Worm (Caenorhabditis elegans) whole organism, late embryonic: ENCODE results near the gene hex-1.

Source experiments
- C08G9.2 ChIP-seq: sonication (generic microtip); optimal IDR thresholded peaks from 2 replicates; lab custom pipeline; 2016; ENCODE audit warnings: mild to moderate bottlenecking, missing genetic modification characterization, moderate library complexity, missing compliant biosample characterization
- K02D7.2 ChIP-seq: sonication (generic microtip); optimal IDR thresholded peaks from 2 replicates; lab custom pipeline; 2017; ENCODE audit warnings: mild to moderate bottlenecking, missing genetic modification characterization, missing compliant biosample characterization
- K09A11.1 ChIP-seq: sonication (generic microtip); optimal IDR thresholded peaks from 2 replicates; lab custom pipeline; 2017; ENCODE audit warnings: antibody characterized with exemption, mild to moderate bottlenecking, missing genetic modification characterization, missing compliant biosample characterization; ENCODE audit not compliant: insufficient read depth
- T23F11.4 ChIP-seq: fragments of 200-800 bp; sonication (Bioruptor generic); optimal IDR thresholded peaks from 2 replicates; lab custom pipeline; 2018; ENCODE audit warnings: mild to moderate bottlenecking, missing genetic modification characterization, missing compliant biosample characterization
- ahr-1 ChIP-seq: sonication (generic microtip); optimal IDR thresholded peaks from 2 replicates; lab custom pipeline; 2016; ENCODE audit warnings: missing genetic modification characterization, missing compliant biosample characterization
- ama-1 ChIP-seq: fragments of 150-350 bp; optimal IDR thresholded peaks from 2 replicates; lab custom pipeline; 2014
- ceh-18 ChIP-seq: sonication (generic microtip); optimal IDR thresholded peaks from 2 replicates; lab custom pipeline; 2016; ENCODE audit warnings: missing genetic modification characterization, missing compliant biosample characterization
- ceh-22 ChIP-seq: sonication (generic microtip); optimal IDR thresholded peaks from 2 replicates; lab custom pipeline; 2017; ENCODE audit warnings: missing biosample characterization, missing genetic modification characterization
- ceh-24 ChIP-seq: sonication (generic microtip); optimal IDR thresholded peaks from 2 replicates; lab custom pipeline; 2016; ENCODE audit warnings: mild to moderate bottlenecking, missing genetic modification characterization, missing compliant biosample characterization
- ceh-31 ChIP-seq: sonication (generic microtip); optimal IDR thresholded peaks from 2 replicates; lab custom pipeline; 2016; ENCODE audit warnings: missing genetic modification characterization, missing compliant biosample characterization
- ceh-34 ChIP-seq: sonication (generic microtip); optimal IDR thresholded peaks from 2 replicates; lab custom pipeline; 2016; ENCODE audit warnings: mild to moderate bottlenecking, missing genetic modification characterization, missing compliant biosample characterization
- ceh-45 ChIP-seq: fragments of 200-800 bp; sonication (Bioruptor generic); IDR thresholded peaks from 2 replicates; pipeline ENCODE4 v1.3.6; 2022; ENCODE audit warnings: missing genetic modification reagents, missing genetic modification characterization, missing compliant biosample characterization
- ceh-6 ChIP-seq: fragments of 200-800 bp; sonication (Bioruptor generic); optimal IDR thresholded peaks from 2 replicates; lab custom pipeline; 2018; ENCODE audit warnings: mild to moderate bottlenecking, missing genetic modification characterization, missing compliant biosample characterization
- ceh-9 ChIP-seq: sonication (generic microtip); optimal IDR thresholded peaks from 2 replicates; lab custom pipeline; 2016; ENCODE audit warnings: mild to moderate bottlenecking, missing genetic modification characterization, inconsistent platforms, missing compliant biosample characterization
- dmd-4 ChIP-seq: sonication (generic microtip); optimal IDR thresholded peaks from 2 replicates; lab custom pipeline; 2016; ENCODE audit warnings: borderline replicate concordance, missing genetic modification characterization, missing compliant biosample characterization
- elt-2 ChIP-seq: sonication (generic microtip); optimal IDR thresholded peaks from 2 replicates; lab custom pipeline; 2016; ENCODE audit warnings: missing genetic modification reagents, missing genetic modification characterization, missing compliant biosample characterization
- eyg-1 ChIP-seq: sonication (generic microtip); optimal IDR thresholded peaks from 2 replicates; lab custom pipeline; 2016; ENCODE audit warnings: missing genotype, missing genetic modification characterization, missing compliant biosample characterization
- fkh-10 ChIP-seq: fragments of 150-350 bp; optimal IDR thresholded peaks from 2 replicates; lab custom pipeline; 2014; ENCODE audit warnings: missing biosample characterization, missing genetic modification reagents, missing genetic modification characterization
- gmeb-2 ChIP-seq: sonication (generic microtip); optimal IDR thresholded peaks from 2 replicates; lab custom pipeline; 2016; ENCODE audit warnings: missing genetic modification characterization, inconsistent platforms, missing compliant biosample characterization
- hlh-8 ChIP-seq: sonication (generic microtip); optimal IDR thresholded peaks from 2 replicates; lab custom pipeline; 2016; ENCODE audit warnings: missing genotype, missing genetic modification characterization, missing compliant biosample characterization
- lim-6 ChIP-seq: sonication (generic microtip); optimal IDR thresholded peaks from 2 replicates; lab custom pipeline; 2016; ENCODE audit warnings: missing genetic modification characterization, missing compliant biosample characterization
- lin-11 ChIP-seq: fragments of 200-800 bp; sonication (Bioruptor generic); optimal IDR thresholded peaks from 2 replicates; lab custom pipeline; 2018; ENCODE audit warnings: mild to moderate bottlenecking, missing genetic modification characterization, missing compliant biosample characterization
- mec-3 ChIP-seq: sonication (generic microtip); optimal IDR thresholded peaks from 2 replicates; lab custom pipeline; 2016; ENCODE audit warnings: borderline replicate concordance, missing genetic modification characterization, missing compliant biosample characterization
- nfya-1 ChIP-seq: sonication (generic microtip); optimal IDR thresholded peaks from 2 replicates; lab custom pipeline; 2017; ENCODE audit warnings: missing genetic modification characterization, mild to moderate bottlenecking, missing compliant biosample characterization, antibody characterized with exemption, moderate library complexity
- pag-3 ChIP-seq: sonication (generic microtip); optimal IDR thresholded peaks from 2 replicates; lab custom pipeline; 2016; ENCODE audit warnings: missing compliant biosample characterization, missing genetic modification characterization, borderline replicate concordance
- pat-9 ChIP-seq: fragments of 200-800 bp; sonication (Bioruptor generic); optimal IDR thresholded peaks from 2 replicates; lab custom pipeline; 2018; ENCODE audit warnings: mild to moderate bottlenecking, missing genetic modification characterization, moderate library complexity, missing compliant biosample characterization
- pax-1 ChIP-seq: fragments of 150-350 bp; optimal IDR thresholded peaks from 2 replicates; lab custom pipeline; 2014; ENCODE audit warnings: missing biosample characterization, missing genetic modification characterization
- pha-2 ChIP-seq: sonication (generic microtip); optimal IDR thresholded peaks from 2 replicates; lab custom pipeline; 2017; ENCODE audit warnings: mild to moderate bottlenecking, missing genetic modification characterization, missing compliant biosample characterization
- pha-4 ChIP-seq: fragments of 150-350 bp; optimal IDR thresholded peaks from 2 replicates; lab custom pipeline; 2018; ENCODE audit warnings: missing biosample characterization, missing genetic modification reagents, missing genetic modification characterization
- pqm-1 ChIP-seq: sonication (generic microtip); optimal IDR thresholded peaks from 2 replicates; lab custom pipeline; 2016; ENCODE audit warnings: missing genetic modification characterization, missing compliant biosample characterization
- sdc-2 ChIP-seq: sonication (generic microtip); optimal IDR thresholded peaks from 2 replicates; lab custom pipeline; 2016; ENCODE audit warnings: missing genotype, missing genetic modification characterization, missing compliant biosample characterization
- sox-2 ChIP-seq: fragments of 200-800 bp; sonication (Bioruptor generic); IDR thresholded peaks from 2 replicates; pipeline ENCODE4 v1.3.6; 2022; ENCODE audit warnings: missing genetic modification reagents, missing genetic modification characterization, missing compliant biosample characterization
- syd-9 ChIP-seq: sonication (generic microtip); optimal IDR thresholded peaks from 2 replicates; lab custom pipeline; 2016; ENCODE audit warnings: mild to moderate bottlenecking, missing genetic modification characterization, moderate library complexity, missing compliant biosample characterization
- tbx-2 ChIP-seq: sonication (generic microtip); optimal IDR thresholded peaks from 2 replicates; lab custom pipeline; 2016; ENCODE audit warnings: missing genetic modification characterization, missing compliant biosample characterization
- unc-55 ChIP-seq: sonication (generic microtip); optimal IDR thresholded peaks from 2 replicates; lab custom pipeline; 2017; ENCODE audit warnings: missing biosample characterization, missing genetic modification reagents, missing genetic modification characterization
- unc-86 ChIP-seq: sonication (generic microtip); optimal IDR thresholded peaks from 2 replicates; lab custom pipeline; 2016; ENCODE audit warnings: missing genetic modification characterization, missing compliant biosample characterization

The hex-1 gene

ce11 chrX:2197444-2197843 lies 23.5 kb upstream of the hex-1 start:
- no peak for TF ChIP-seq elt-2 (tag; lab: Kevin White, UChicago)
- TF ChIP-seq T23F11.4 (GFP tag; lab: Kevin White, UChicago) = no peak
- TF ChIP-seq pax-1 (tag; lab: Kevin White, UChicago) = no peak
- no peak for TF ChIP-seq lin-11 (tag; lab: Kevin White, UChicago)
- TF ChIP-seq pat-9 (tag; lab: Kevin White, UChicago) = no peak
- no peak for TF ChIP-seq sox-2
- no peak for TF ChIP-seq pha-4 (tag; lab: Kevin White, UChicago)
- TF ChIP-seq ceh-31 (tag; lab: Kevin White, UChicago) = no peak
- TF ChIP-seq ama-1 (lab: Kevin White, UChicago) = no peak
- no peak for TF ChIP-seq sdc-2
- TF ChIP-seq ceh-22 (tag; lab: Kevin White, UChicago) = no peak
- TF ChIP-seq K09A11.1 (tag; lab: Kevin White, UChicago) = no peak
- no peak for TF ChIP-seq ahr-1 (tag; lab: Kevin White, UChicago)
- TF ChIP-seq ceh-9 (tag; lab: Kevin White, UChicago) = no peak
- no peak for TF ChIP-seq mec-3 (tag; lab: Kevin White, UChicago)
- no peak for TF ChIP-seq tbx-2 (tag; lab: Kevin White, UChicago)
- TF ChIP-seq dmd-4 (tag; lab: Kevin White, UChicago) = no peak

- TF ChIP-seq ceh-22 (tag; lab: Kevin White, UChicago) (no peak), pha-2 (tag; lab: Kevin White, UChicago) (no peak), ceh-34 (tag; lab: Kevin White, UChicago) (no peak), unc-55 (GFP tag; lab: Kevin White, UChicago) (no peak), C08G9.2 (tag; lab: Kevin White, UChicago) (no peak), pqm-1 (no peak), ceh-45 (no peak), K02D7.2 (tag; lab: Kevin White, UChicago) (no peak), hlh-8 (no peak), T23F11.4 (GFP tag; lab: Kevin White, UChicago) (no peak), pat-9 (tag; lab: Kevin White, UChicago) (no peak), sdc-2 (no peak), pag-3 (tag; lab: Kevin White, UChicago) (no peak), nfya-1 (tag; lab: Kevin White, UChicago) (no peak), ceh-6 (no peak)
- TF ChIP-seq, all 69 proteins: peak for 0
Observed at ce11 chrX:2199140-2199539, 21.8 kb upstream of the hex-1 start, which contains the start of gene T24C12.1. Gene T24C12.1 (plus strand): TSS chrX:2199440.

ce11 chrX:2203760-2204159 lies 17.2 kb upstream of the hex-1 start, which contains the start of gene T24C12.3:
Gene T24C12.3 (minus strand): TSS chrX:2203893.
- TF ChIP-seq lim-6 (no peak), fkh-10 (GFP tag; lab: Kevin White, UChicago) (no peak), ceh-18 (tag; lab: Kevin White, UChicago) (no peak), ceh-24 (tag; lab: Kevin White, UChicago) (no peak), elt-2 (tag; lab: Kevin White, UChicago) (peak; percentile 97), syd-9 (tag; lab: Kevin White, UChicago) (no peak)

- TF ChIP-seq mec-3 (tag; lab: Kevin White, UChicago) (no peak), syd-9 (tag; lab: Kevin White, UChicago) (no peak), unc-86 (tag; lab: Kevin White, UChicago) (no peak), eyg-1 (no peak), gmeb-2 (tag; lab: Kevin White, UChicago) (no peak), sox-2 (no peak)
Observed at ce11 chrX:2204963-2205362, 16.0 kb upstream of the hex-1 start, which contains the start of gene T24C12.4. Gene T24C12.4 (minus strand): TSS chrX:2205063.
